Fruit fly (Drosophila melanogaster): Measurements from ENCODE around the gene CG4836.

The CG4836 gene

dm6 chr3R:20008372-20009051 lies 5.2 kb upstream of the CG4836 start, which contains the start of the genes Hs6st and MED25 (continued):
- TF ChIP-seq vfl (GFP tag; optimal IDR thresholded peaks at IDR 0.05) (no peak), NC2β (GFP tag; optimal IDR thresholded peaks at IDR 0.05) (no peak), trh (GFP tag; optimal IDR thresholded peaks at IDR 0.05) (no peak), exex (tag; optimal IDR thresholded peaks at IDR 0.05) (peak; percentile 38), jumu (GFP tag; optimal IDR thresholded peaks at IDR 0.05) (no peak), CG16813 (GFP tag; IDR thresholded peaks at IDR 0.05; ENCODE audit: partially characterized antibody) (peak; percentile 76), CG10321 (GFP tag; IDR thresholded peaks at IDR 0.05) (no peak), gsb (GFP tag; IDR thresholded peaks at IDR 0.05) (no peak), CG16863 (GFP tag; optimal IDR thresholded peaks at IDR 0.05) (no peak), Dref (GFP tag; IDR thresholded peaks at IDR 0.05) (peak; percentile 71), zfh1 (GFP tag; IDR thresholded peaks at IDR 0.05) (peak; percentile 13; the same call in 2 of the 3 replicates), Max (GFP tag; optimal IDR thresholded peaks at IDR 0.05) (peak; percentile 44)

- no peak for TF ChIP-seq CG17361 (GFP tag; IDR thresholded peaks at IDR 0.05)
- TF ChIP-seq CG8478 (optimal IDR thresholded peaks at IDR 0.05), result peak; percentile 50
- 0 out of 3 replicates have a peak, but pooled peaks have one; percentile 15 for TF ChIP-seq CG11456 (GFP tag; IDR thresholded peaks at IDR 0.05)
- TF ChIP-seq sens (GFP tag), result no peak
Observed at dm6 chr3R:20010942-20011341, 2.7 kb upstream of the CG4836 start.

- TF ChIP-seq Ets65A (GFP tag) (peak; percentile 90), sens (GFP tag) (peak; percentile 13), bsh (GFP tag; optimal IDR thresholded peaks at IDR 0.05) (peak in 1 of 2 experiments; percentile 17), Dref (GFP tag; IDR thresholded peaks at IDR 0.05) (no peak), dmrt11E (tag; optimal IDR thresholded peaks at IDR 0.05) (peak; percentile 17), ac (GFP tag; optimal IDR thresholded peaks at IDR 0.05) (no peak)
Observed at dm6 chr3R:20012688-20013087, 984 bp upstream of the CG4836 start.

dm6 chr3R:20021152-20021769 lies 7.6 kb downstream of the CG4836 start, which contains the start of the genes PIG-L and psidin:
Gene PIG-L (minus strand): TSS chr3R:20021338.
Gene psidin (plus strand): TSS chr3R:20021704.
- TF ChIP-seq CG10979 (tag; optimal IDR thresholded peaks at IDR 0.05) (peak; percentile 68), CG4707 (GFP tag; optimal IDR thresholded peaks at IDR 0.05) (no peak), her (GFP tag; optimal IDR thresholded peaks at IDR 0.05) (peak; percentile 60), GATAe (GFP tag; conservative IDR thresholded peaks at IDR 0.05) (peak; percentile 22; the same call in 1 of the 2 replicates), Deaf1 (tag; optimal IDR thresholded peaks at IDR 0.05) (no peak), Med (GFP tag) (peak; percentile 96), CG9876 (GFP tag; optimal IDR thresholded peaks at IDR 0.05) (peak; percentile 74), wor (GFP tag; IDR thresholded peaks at IDR 0.05) (peak; percentile 55), ken (GFP tag; IDR thresholded peaks at IDR 0.05) (peak; percentile 77), Hsf (GFP tag; optimal IDR thresholded peaks at IDR 0.05) (peak; percentile 89), CG2202 (tag; optimal IDR thresholded peaks at IDR 0.05) (peak; percentile 52), CG14965 (GFP tag; optimal IDR thresholded peaks at IDR 0.05; ENCODE audit: borderline replicate concordance) (no peak), seq (GFP tag; IDR thresholded peaks at IDR 0.05) (peak; percentile 61; the same call in 1 of the 2 replicates), br (optimal IDR thresholded peaks at IDR 0.05) (no peak), CG9932 (GFP tag; IDR thresholded peaks at IDR 0.05) (peak; percentile 80; the same call in 1 of the 2 replicates), dysf (GFP tag; IDR thresholded peaks at IDR 0.05) (peak; percentile 87), toy (GFP tag; IDR thresholded peaks at IDR 0.05) (0 out of 2 replicates have a peak, but pooled peaks have one; percentile 37), Ada2b (GFP tag; IDR thresholded peaks at IDR 0.05) (peak; percentile 53), Jarid2 (GFP tag; optimal IDR thresholded peaks at IDR 0.05) (no peak), CG34422 (GFP tag; IDR thresholded peaks at IDR 0.05) (peak; percentile 79), aop (GFP tag; IDR thresholded peaks at IDR 0.05) (no peak), CG8478 (optimal IDR thresholded peaks at IDR 0.05) (no peak), schlank (tag; optimal IDR thresholded peaks at IDR 0.05) (peak; percentile 29), NC2α (GFP tag; optimal IDR thresholded peaks at IDR 0.05) (peak; percentile 12), run (tag; optimal IDR thresholded peaks at IDR 0.05) (peak; percentile 56), CG10543 (GFP tag; optimal IDR thresholded peaks at IDR 0.05) (no peak), Rfx (GFP tag; IDR thresholded peaks at IDR 0.05) (peak; percentile 80)
